Worm (Caenorhabditis elegans) whole organism, early embryonic: ENCODE data around the gene try-12.

Experiments
- ama-1 ChIP-seq: fragments of 150-350 bp; optimal IDR thresholded peaks from 2 replicates; lab custom pipeline; 2014
- flt-1 ChIP-seq: fragments of 200-800 bp; sonication (Bioruptor generic); IDR thresholded peaks from 2 replicates; pipeline ENCODE4 v1.3.6; 2022; ENCODE audit warnings: missing genetic modification characterization, missing compliant biosample characterization
- hnd-1 ChIP-seq: sonication (generic microtip); optimal IDR thresholded peaks from 2 replicates; lab custom pipeline; 2016; ENCODE audit warnings: missing genetic modification characterization, missing compliant biosample characterization
- sea-1 ChIP-seq: fragments of 200-800 bp; sonication (Bioruptor generic); conservative IDR thresholded peaks from 2 replicates; pipeline ENCODE4 v1.3.6; 2022; ENCODE audit warnings: missing genetic modification characterization, missing compliant biosample characterization

DNA sequence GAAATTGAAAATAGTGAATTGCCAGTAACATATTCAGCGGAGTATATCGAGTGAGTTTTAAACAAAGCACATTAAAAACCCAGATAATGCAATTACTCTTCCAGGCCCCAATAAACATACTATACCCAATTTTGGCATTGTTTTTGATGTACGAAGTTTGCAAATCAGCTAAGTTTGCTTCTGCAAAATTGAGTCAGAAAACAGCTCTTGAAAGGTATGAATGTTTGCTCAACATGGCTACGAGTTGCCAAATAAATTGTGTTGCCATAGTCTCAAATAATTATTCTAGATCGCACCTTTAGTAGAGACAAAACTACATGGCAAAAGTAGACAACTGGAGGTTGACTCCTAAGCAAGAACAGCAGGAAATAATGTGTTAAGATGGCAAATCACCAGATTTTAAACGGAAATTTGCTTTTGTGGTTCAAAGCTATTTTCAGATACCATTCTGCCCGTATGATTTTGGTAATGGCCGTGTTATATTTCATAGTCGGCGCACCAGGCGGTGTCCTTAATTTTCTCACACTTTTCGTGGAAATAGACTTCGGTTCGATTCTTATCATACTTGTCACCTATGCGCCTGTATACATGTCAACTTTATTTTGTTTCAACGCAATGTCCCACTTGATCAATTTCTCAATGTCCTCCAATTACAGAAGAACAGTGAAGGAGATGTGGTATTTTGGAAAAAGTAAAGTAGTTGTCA lies 16.6 kb upstream of the try-12 start:
- no peak for TF ChIP-seq ama-1 (lab: Kevin White, UChicago)
- TF ChIP-seq sea-1 (GFP tag; lab: Robert Waterston, UW) = no peak
- TF ChIP-seq hnd-1 = no peak
- TF ChIP-seq flt-1 (GFP tag; lab: Robert Waterston, UW) = no peak
